Worm (Caenorhabditis elegans): ENCODE results near the gene clec-51.

The clec-51 gene

DNA sequence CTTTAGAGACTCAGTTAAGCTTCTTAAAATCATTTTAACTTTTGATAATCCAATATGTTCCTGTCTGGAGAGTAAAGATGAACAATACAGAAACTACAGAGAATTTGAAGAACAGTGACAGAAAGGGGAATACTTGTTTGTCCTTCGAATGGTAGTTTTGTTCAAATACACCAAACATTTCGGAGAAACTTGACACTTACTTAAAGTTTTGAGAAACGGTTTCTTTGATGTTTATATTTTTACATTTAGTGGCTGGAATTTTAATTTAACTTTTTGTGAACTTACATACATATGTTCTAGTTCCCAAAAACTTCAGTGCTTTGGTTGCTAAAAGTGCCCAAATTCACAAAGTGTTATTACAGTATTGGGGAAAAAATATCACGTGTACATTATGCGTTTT, 6.4 kb downstream of the clec-51 start, which contains the start of gene B0218.5:
Gene B0218.5, minus strand, starts transcription at position 101 of the 400 bp plus-strand sequence.
- no peak for TF ChIP-seq egrh-3 (GFP tag; IDR thresholded peaks at IDR 0.05)
- TF ChIP-seq K11D2.4 (GFP tag; IDR thresholded peaks at IDR 0.05) = no peak
- no peak for TF ChIP-seq Y56A3A.18 (GFP tag; IDR thresholded peaks at IDR 0.05)
- TF ChIP-seq mxl-1 (tag; optimal IDR thresholded peaks at IDR 0.05) = no peak
- TF ChIP-seq aptf-2 (GFP tag; conservative IDR thresholded peaks at IDR 0.05) = no peak
- no peak for TF ChIP-seq efl-1 (GFP tag; optimal IDR thresholded peaks at IDR 0.05)
- no peak for TF ChIP-seq hlh-26 (GFP tag; conservative IDR thresholded peaks at IDR 0.05)
- TF ChIP-seq ztf-22 (GFP tag; optimal IDR thresholded peaks at IDR 0.05) = no peak

DNA sequence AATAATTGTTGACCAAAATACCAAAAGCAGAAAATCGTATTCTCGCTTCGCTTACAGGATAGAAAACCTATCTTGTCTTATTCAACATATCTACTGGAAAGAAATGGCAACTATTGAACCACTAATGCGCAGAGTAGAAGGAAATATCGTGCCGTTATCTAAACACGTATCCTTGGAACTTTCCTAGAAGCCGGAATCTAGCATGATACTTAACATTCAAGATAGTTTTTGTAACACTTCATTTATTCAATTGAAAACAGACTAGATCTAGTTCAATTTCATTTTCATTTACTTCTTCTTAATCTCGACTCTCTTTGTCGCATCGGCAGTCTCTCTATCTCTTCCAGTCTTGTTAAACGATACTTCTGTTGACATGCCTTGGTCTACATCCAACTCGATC, 8.6 kb downstream of the clec-51 start:
- TF ChIP-seq nhr-90 (tag; optimal IDR thresholded peaks at IDR 0.05) (peak; percentile 20), mel-28 (tag; optimal IDR thresholded peaks at IDR 0.05; ENCODE audit: borderline replicate concordance) (no peak)

ce11 chrIV:8153163-8153562, 10.4 kb downstream of the clec-51 start:
- TF ChIP-seq tlf-1 (GFP tag; optimal IDR thresholded peaks at IDR 0.05) (no peak), Y95B8A.8 (GFP tag; IDR thresholded peaks at IDR 0.05) (no peak), hmg-1.2 (GFP tag; IDR thresholded peaks at IDR 0.05) (0 out of 2 replicates have a peak, but pooled peaks have one; percentile 10), ceh-100 (GFP tag; IDR thresholded peaks at IDR 0.05) (no peak)

- TF ChIP-seq him-1 (tag; optimal IDR thresholded peaks at IDR 0.05) (no peak), nfyb-1 (GFP tag; IDR thresholded peaks at IDR 0.05) (0 out of 2 replicates have a peak, but pooled peaks have one; percentile 13), nhr-80 (tag; optimal IDR thresholded peaks at IDR 0.05) (peak; percentile 16), mcd-1 (GFP tag; IDR thresholded peaks at IDR 0.05) (no peak), snpc-4 (GFP tag; optimal IDR thresholded peaks at IDR 0.05) (no peak), snpc-4 (tag; optimal IDR thresholded peaks at IDR 0.05) (no peak)
Observed at ce11 chrIV:8152688-8153087, 10.9 kb downstream of the clec-51 start.

DNA sequence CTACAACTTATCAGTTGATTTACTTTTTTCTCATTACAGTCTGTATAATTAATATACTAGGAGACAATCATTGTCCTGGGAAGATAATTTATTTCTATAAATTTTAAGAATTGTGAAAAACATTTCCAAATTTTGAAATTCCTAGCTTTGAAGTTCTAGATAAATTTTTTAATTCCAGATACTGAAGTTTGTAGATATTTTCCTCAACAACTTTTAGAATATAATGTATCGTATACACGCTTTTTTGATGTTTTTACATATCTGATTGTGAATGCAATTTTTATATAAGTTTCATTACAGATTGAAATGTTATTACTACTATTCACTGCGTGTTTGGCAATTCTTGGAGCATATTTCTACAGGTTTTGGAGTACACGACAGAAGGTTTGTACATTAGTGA, 11.5 kb downstream of the clec-51 start, which contains the start of gene faah-2:
Gene faah-2, plus strand, starts transcription at position 301 of the 400 bp plus-strand sequence.
- no peak for TF ChIP-seq ztf-28 (GFP tag; IDR thresholded peaks at IDR 0.05)
- no peak for TF ChIP-seq madf-10 (tag; optimal IDR thresholded peaks at IDR 0.05)
- TF ChIP-seq madf-3 (GFP tag; IDR thresholded peaks at IDR 0.05) = no peak
- TF ChIP-seq athp-1 (tag; optimal IDR thresholded peaks at IDR 0.05) = no peak
- no peak for TF ChIP-seq lsy-27 (tag; optimal IDR thresholded peaks at IDR 0.05; ENCODE audit: borderline replicate concordance, insufficient read depth)
- TF ChIP-seq dpl-1 (GFP tag; optimal IDR thresholded peaks at IDR 0.05) = no peak
- no peak for TF ChIP-seq attf-5 (GFP tag; optimal IDR thresholded peaks at IDR 0.05)

DNA sequence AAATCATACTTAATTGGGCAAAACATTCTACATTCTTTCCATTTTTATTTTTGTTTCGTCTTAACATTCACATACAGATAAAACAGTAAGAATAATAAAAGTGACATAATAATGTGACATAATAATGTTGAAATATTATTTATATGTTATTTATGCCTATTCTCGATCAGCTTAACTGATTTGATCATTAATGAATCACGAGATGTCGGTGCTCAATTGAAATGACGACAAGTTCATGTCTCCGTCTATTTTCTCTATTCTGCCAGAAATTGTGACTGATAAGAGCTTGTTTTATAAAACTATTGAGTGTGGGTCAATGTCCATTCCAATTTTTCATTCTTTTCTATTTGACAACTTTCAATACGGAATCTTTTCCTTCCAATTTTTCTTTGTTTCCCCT, 11.9 kb downstream of the clec-51 start:
- no peak for TF ChIP-seq cebp-1 (GFP tag; IDR thresholded peaks at IDR 0.05)
- peak; percentile 65 for TF ChIP-seq cebp-1 (tag; optimal IDR thresholded peaks at IDR 0.05)
- no peak for TF ChIP-seq sptf-2 (GFP tag; optimal IDR thresholded peaks at IDR 0.05)
- peak; percentile 78 for TF ChIP-seq nhr-80 (tag; optimal IDR thresholded peaks at IDR 0.05)
- TF ChIP-seq nfya-2 (GFP tag; IDR thresholded peaks at IDR 0.05) = no peak
- no peak for TF ChIP-seq lin-26 (GFP tag; IDR thresholded peaks at IDR 0.05)
- peak; percentile 3 for TF ChIP-seq atf-7 (tag; optimal IDR thresholded peaks at IDR 0.05)
- no peak for TF ChIP-seq attf-3 (GFP tag; conservative IDR thresholded peaks at IDR 0.05)
- no peak for TF ChIP-seq snpc-4 (GFP tag; optimal IDR thresholded peaks at IDR 0.05)
- TF ChIP-seq snpc-4 (tag; optimal IDR thresholded peaks at IDR 0.05) = peak in 1 of 4 experiments; percentile 13
- peak; percentile 32 for TF ChIP-seq ztf-22 (GFP tag; optimal IDR thresholded peaks at IDR 0.05)
- TF ChIP-seq dox-1 (GFP tag; IDR thresholded peaks at IDR 0.05) = peak; percentile 34; the same call in 1 of the 2 replicates
- peak; percentile 84 for TF ChIP-seq unc-62 (GFP tag; optimal IDR thresholded peaks at IDR 0.05)
- TF ChIP-seq tbp1 (GFP tag; optimal IDR thresholded peaks at IDR 0.05) = peak; percentile 2
